Worm (Caenorhabditis elegans) whole organism, early embryonic: Measurements from ENCODE around the gene rpl-42.

Experiments used
- B0310.2 ChIP-seq: sonication (generic microtip); optimal IDR thresholded peaks from 2 replicates; lab custom pipeline; 2016; ENCODE audit warnings: mild to moderate bottlenecking, missing genetic modification characterization, missing compliant biosample characterization
- F13C5.2 ChIP-seq: sonication (generic microtip); optimal IDR thresholded peaks from 2 replicates; lab custom pipeline; 2017; ENCODE audit warnings: mild to moderate bottlenecking, missing genetic modification characterization, inconsistent platforms, missing compliant biosample characterization
- aly-1 ChIP-seq: sonication (generic microtip); optimal IDR thresholded peaks from 2 replicates; lab custom pipeline; 2016; ENCODE audit warnings: missing genetic modification characterization, missing compliant biosample characterization
- ama-1 ChIP-seq: fragments of 150-350 bp; optimal IDR thresholded peaks from 2 replicates; lab custom pipeline; 2014
- ceh-13 ChIP-seq: fragments of 200-800 bp; sonication (Bioruptor generic); optimal IDR thresholded peaks from 2 replicates; lab custom pipeline; 2018; ENCODE audit warnings: mild to moderate bottlenecking, missing genetic modification characterization, missing compliant biosample characterization
- ceh-36 ChIP-seq: sonication (generic microtip); optimal IDR thresholded peaks from 2 replicates; lab custom pipeline; 2016; ENCODE audit warnings: missing genetic modification characterization, inconsistent platforms, missing compliant biosample characterization
- ets-7 ChIP-seq: sonication (generic microtip); optimal IDR thresholded peaks from 2 replicates; lab custom pipeline; 2016; ENCODE audit warnings: missing genotype, missing genetic modification characterization, missing compliant biosample characterization
- flt-1 ChIP-seq: fragments of 200-800 bp; sonication (Bioruptor generic); IDR thresholded peaks from 2 replicates; pipeline ENCODE4 v1.3.6; 2022; ENCODE audit warnings: missing genetic modification characterization, missing compliant biosample characterization
- hmbx-1 ChIP-seq: sonication (generic microtip); optimal IDR thresholded peaks from 2 replicates; lab custom pipeline; 2016; ENCODE audit warnings: mild to moderate bottlenecking, missing genetic modification characterization, missing compliant biosample characterization
- hmg-4 ChIP-seq: fragments of 200-800 bp; sonication (Bioruptor generic); optimal IDR thresholded peaks from 2 replicates; lab custom pipeline; 2018; ENCODE audit warnings: mild to moderate bottlenecking, missing genetic modification characterization, missing compliant biosample characterization
- hnd-1 ChIP-seq: sonication (generic microtip); optimal IDR thresholded peaks from 2 replicates; lab custom pipeline; 2016; ENCODE audit warnings: missing genetic modification characterization, missing compliant biosample characterization
- pes-1 ChIP-seq: fragments of 200-800 bp; sonication (Bioruptor generic); IDR thresholded peaks from 2 replicates; pipeline ENCODE4 v1.3.6; 2022; ENCODE audit warnings: missing genetic modification reagents, missing genetic modification characterization, missing compliant biosample characterization
- scrt-1 ChIP-seq: fragments of 200-800 bp; sonication (Bioruptor generic); IDR thresholded peaks from 2 replicates; pipeline ENCODE4 v1.3.6; 2022; ENCODE audit warnings: missing genetic modification characterization, missing compliant biosample characterization
- sea-1 ChIP-seq: fragments of 200-800 bp; sonication (Bioruptor generic); conservative IDR thresholded peaks from 2 replicates; pipeline ENCODE4 v1.3.6; 2022; ENCODE audit warnings: missing genetic modification characterization, missing compliant biosample characterization
- tbx-11 ChIP-seq: fragments of 200-800 bp; sonication (Bioruptor generic); IDR thresholded peaks from 2 replicates; pipeline ENCODE4 v1.3.6; 2022; ENCODE audit warnings: missing genetic modification characterization, missing compliant biosample characterization
- tbx-37 ChIP-seq: fragments of 200-800 bp; sonication (Bioruptor generic); conservative IDR thresholded peaks from 2 replicates; pipeline ENCODE4 v1.3.6; 2022; ENCODE audit warnings: missing genetic modification reagents, missing genetic modification characterization, missing compliant biosample characterization
- tra-4 ChIP-seq: sonication (generic microtip); optimal IDR thresholded peaks from 2 replicates; lab custom pipeline; 2017; ENCODE audit warnings: missing genetic modification characterization, missing compliant biosample characterization

rpl-42 gene

ce11 chrII:11127364-11127763 is 34.9 kb downstream of the rpl-42 start, which contains the start of gene F40F8.1:
Gene F40F8.1, plus strand, starts transcription at chrII:11127664.
- TF ChIP-seq ama-1 (no peak), hmg-4 (GFP tag; lab: Kevin White, UChicago) (no peak), ceh-36 (tag; lab: Kevin White, UChicago) (no peak), F13C5.2 (tag; lab: Kevin White, UChicago) (no peak), flt-1 (no peak), aly-1 (tag; lab: Kevin White, UChicago) (no peak), ceh-13 (GFP tag; lab: Kevin White, UChicago) (no peak), ets-7 (tag; lab: Kevin White, UChicago) (no peak), pes-1 (GFP tag; lab: Robert Waterston, UW) (no peak), tbx-11 (GFP tag; lab: Robert Waterston, UW) (no peak), tra-4 (tag; lab: Kevin White, UChicago) (no peak), scrt-1 (GFP tag; lab: Robert Waterston, UW) (no peak)

- TF ChIP-seq tbx-11 (GFP tag; lab: Robert Waterston, UW) = no peak
- no peak for TF ChIP-seq hnd-1 (tag; lab: Kevin White, UChicago)
- TF ChIP-seq ets-7 (tag; lab: Kevin White, UChicago) = no peak
Measured at ce11 chrII:11128989-11129388, 36.5 kb downstream of the rpl-42 start, which contains the start of gene F40F8.3. Gene F40F8.3, plus strand, starts transcription at chrII:11129289.

ce11 chrII:11129517-11129916 is 37.0 kb downstream of the rpl-42 start, which contains the start of gene F40F8.12:
Gene F40F8.12, plus strand, starts transcription at chrII:11129817.
- no peak for TF ChIP-seq hnd-1 (tag; lab: Kevin White, UChicago)
- no peak for TF ChIP-seq aly-1 (tag; lab: Kevin White, UChicago)
- no peak for TF ChIP-seq hmbx-1 (tag; lab: Kevin White, UChicago)
- no peak for TF ChIP-seq ceh-36 (tag; lab: Kevin White, UChicago)
- no peak for TF ChIP-seq ets-7 (tag; lab: Kevin White, UChicago)
- TF ChIP-seq hmg-4 (GFP tag; lab: Kevin White, UChicago) = no peak
- TF ChIP-seq F13C5.2 (tag; lab: Kevin White, UChicago) = no peak
- TF ChIP-seq ama-1 = no peak
- no peak for TF ChIP-seq scrt-1 (GFP tag; lab: Robert Waterston, UW)
- no peak for TF ChIP-seq sea-1 (GFP tag; lab: Robert Waterston, UW)
- no peak for TF ChIP-seq pes-1 (GFP tag; lab: Robert Waterston, UW)
- no peak for TF ChIP-seq flt-1

- TF ChIP-seq scrt-1 (GFP tag; lab: Robert Waterston, UW) (no peak), sea-1 (GFP tag; lab: Robert Waterston, UW) (no peak), hnd-1 (tag; lab: Kevin White, UChicago) (no peak), aly-1 (tag; lab: Kevin White, UChicago) (no peak), ets-7 (tag; lab: Kevin White, UChicago) (no peak), tbx-11 (GFP tag; lab: Robert Waterston, UW) (no peak), ceh-13 (GFP tag; lab: Kevin White, UChicago) (no peak), pes-1 (GFP tag; lab: Robert Waterston, UW) (no peak), hmbx-1 (tag; lab: Kevin White, UChicago) (no peak), B0310.2 (no peak), tbx-37 (GFP tag; lab: Robert Waterston, UW) (no peak), ceh-36 (tag; lab: Kevin White, UChicago) (no peak), hmg-4 (GFP tag; lab: Kevin White, UChicago) (no peak), flt-1 (no peak), F13C5.2 (tag; lab: Kevin White, UChicago) (no peak), ama-1 (no peak), tra-4 (tag; lab: Kevin White, UChicago) (no peak)
Measured at ce11 chrII:11132542-11132941, 40.0 kb downstream of the rpl-42 start, which contains the start of gene F40F8.11. Gene F40F8.11, minus strand, starts transcription at chrII:11132590.

ce11 chrII:11134828-11135227 is 42.3 kb downstream of the rpl-42 start, which contains the start of gene F40F8.5:
Gene F40F8.5, minus strand, starts transcription at chrII:11134928.
- TF ChIP-seq ets-7 (tag; lab: Kevin White, UChicago) (no peak), F13C5.2 (tag; lab: Kevin White, UChicago) (no peak), sea-1 (GFP tag; lab: Robert Waterston, UW) (no peak), tra-4 (tag; lab: Kevin White, UChicago) (no peak), tbx-37 (GFP tag; lab: Robert Waterston, UW) (no peak), pes-1 (GFP tag; lab: Robert Waterston, UW) (no peak), scrt-1 (GFP tag; lab: Robert Waterston, UW) (no peak), ceh-36 (tag; lab: Kevin White, UChicago) (no peak), hmbx-1 (tag; lab: Kevin White, UChicago) (no peak), tbx-11 (GFP tag; lab: Robert Waterston, UW) (no peak)

- TF ChIP-seq B0310.2 (no peak), scrt-1 (GFP tag; lab: Robert Waterston, UW) (no peak), ets-7 (tag; lab: Kevin White, UChicago) (no peak), tra-4 (tag; lab: Kevin White, UChicago) (no peak), hnd-1 (tag; lab: Kevin White, UChicago) (no peak), hmbx-1 (tag; lab: Kevin White, UChicago) (no peak), aly-1 (tag; lab: Kevin White, UChicago) (no peak), hmg-4 (GFP tag; lab: Kevin White, UChicago) (no peak), flt-1 (no peak)
Measured at ce11 chrII:11135773-11136172, 43.3 kb downstream of the rpl-42 start.

- no peak for TF ChIP-seq hmg-4 (GFP tag; lab: Kevin White, UChicago)
- no peak for TF ChIP-seq sea-1 (GFP tag; lab: Robert Waterston, UW)
- TF ChIP-seq aly-1 (tag; lab: Kevin White, UChicago) = no peak
- TF ChIP-seq ama-1 = no peak
- TF ChIP-seq F13C5.2 (tag; lab: Kevin White, UChicago) = no peak
- TF ChIP-seq hnd-1 (tag; lab: Kevin White, UChicago) = no peak
- TF ChIP-seq tbx-11 (GFP tag; lab: Robert Waterston, UW) = no peak
- no peak for TF ChIP-seq tbx-37 (GFP tag; lab: Robert Waterston, UW)
- no peak for TF ChIP-seq hmbx-1 (tag; lab: Kevin White, UChicago)
- TF ChIP-seq tra-4 (tag; lab: Kevin White, UChicago) = no peak
- no peak for TF ChIP-seq ceh-13 (GFP tag; lab: Kevin White, UChicago)
- TF ChIP-seq flt-1 = no peak
Measured at ce11 chrII:11140140-11140539, 47.6 kb downstream of the rpl-42 start, which contains the start of gene F40F8.4. Gene F40F8.4, minus strand, starts transcription at chrII:11140240.
